Worm (Caenorhabditis elegans) whole organism, L3 larva: Measurements from ENCODE around the gene pnp-1.
A peak's percentile ranks its signal among the peaks of the same experiment; 100 is the strongest.

Experiments
- R02D3.7 ChIP-seq: fragments of 150-350 bp; optimal IDR thresholded peaks from 2 replicates; lab custom pipeline; 2014; ENCODE audit warnings: missing biosample characterization, missing genetic modification characterization
- ZK546.5 ChIP-seq: sonication (generic microtip); optimal IDR thresholded peaks from 2 replicates; lab custom pipeline; 2017; ENCODE audit warnings: missing biosample characterization, missing genetic modification characterization
- aly-2 ChIP-seq: fragments of 150-350 bp; optimal IDR thresholded peaks from 2 replicates; lab custom pipeline; 2014; ENCODE audit warnings: missing biosample characterization, missing genetic modification characterization
- ama-1 ChIP-seq: fragments of 150-350 bp; optimal IDR thresholded peaks from 2 replicates; lab custom pipeline; 2018
- ceh-16 ChIP-seq: sonication (generic microtip); optimal IDR thresholded peaks from 2 replicates; lab custom pipeline; 2017; ENCODE audit warnings: missing biosample characterization, missing genetic modification characterization
- ceh-28 ChIP-seq: fragments of 150-350 bp; optimal IDR thresholded peaks from 2 replicates; lab custom pipeline; 2014; ENCODE audit warnings: missing biosample characterization, missing genetic modification reagents, missing genetic modification characterization
- ceh-82 ChIP-seq: fragments of 150-350 bp; optimal IDR thresholded peaks from 2 replicates; lab custom pipeline; 2014; ENCODE audit warnings: missing biosample characterization, missing genetic modification characterization
- ceh-9 ChIP-seq: sonication (generic microtip); optimal IDR thresholded peaks from 2 replicates; lab custom pipeline; 2018; ENCODE audit warnings: missing biosample characterization, missing genetic modification characterization
- elt-1 ChIP-seq: fragments of 150-350 bp; optimal IDR thresholded peaks from 2 replicates; lab custom pipeline; 2014; ENCODE audit warnings: missing biosample characterization, missing genetic modification characterization
- elt-2 ChIP-seq: sonication (generic microtip); optimal IDR thresholded peaks from 2 replicates; lab custom pipeline; 2016; ENCODE audit warnings: missing genetic modification reagents, mild to moderate bottlenecking, missing genetic modification characterization, missing compliant biosample characterization
- elt-3 ChIP-seq, 3 experiments: fragments of 150-350 bp in 1 of 3; sonication (generic microtip) in 2 of 3; optimal IDR thresholded peaks; 2 replicates in 2 of 3; 4 replicates in 1 of 3; lab custom pipeline; 2014 to 2017; ENCODE audit warnings: missing biosample characterization in 3 of 3, missing genetic modification characterization in 3 of 3
- fkh-10 ChIP-seq: sonication (generic microtip); optimal IDR thresholded peaks from 2 replicates; lab custom pipeline; 2017; ENCODE audit warnings: missing biosample characterization, missing genetic modification reagents, missing genetic modification characterization
- fkh-2 ChIP-seq: fragments of 150-350 bp; optimal IDR thresholded peaks from 2 replicates; lab custom pipeline; 2014; ENCODE audit warnings: missing biosample characterization, missing genetic modification reagents, missing genetic modification characterization
- jun-1 ChIP-seq: fragments of 150-350 bp; optimal IDR thresholded peaks from 2 replicates; lab custom pipeline; 2014; ENCODE audit warnings: missing biosample characterization, missing genetic modification reagents, missing genetic modification characterization
- lin-15B ChIP-seq: fragments of 150-350 bp; optimal IDR thresholded peaks from 2 replicates; lab custom pipeline; 2014; ENCODE audit warnings: missing biosample characterization, missing genetic modification characterization
- lin-39 ChIP-seq: fragments of 150-350 bp; optimal IDR thresholded peaks from 2 replicates; lab custom pipeline; 2018; ENCODE audit warnings: missing biosample characterization, missing genetic modification reagents, missing genetic modification characterization
- lsy-12 ChIP-seq: sonication (generic microtip); optimal IDR thresholded peaks from 2 replicates; lab custom pipeline; 2016; ENCODE audit warnings: mild to moderate bottlenecking, missing genetic modification characterization, missing compliant biosample characterization
- mdl-1 ChIP-seq: fragments of 150-350 bp; optimal IDR thresholded peaks from 2 replicates; lab custom pipeline; 2014; ENCODE audit warnings: missing biosample characterization, missing genetic modification characterization
- mml-1 ChIP-seq: fragments of 150-350 bp; sonication (generic microtip); optimal IDR thresholded peaks from 3 replicates; lab custom pipeline; 2014; ENCODE audit warnings: missing biosample characterization, missing genetic modification characterization
- nfya-1 ChIP-seq: sonication (generic microtip); optimal IDR thresholded peaks from 2 replicates; lab custom pipeline; 2017; ENCODE audit warnings: missing genetic modification characterization, mild to moderate bottlenecking, missing compliant biosample characterization, antibody characterized with exemption, moderate library complexity; ENCODE audit not compliant: insufficient read depth
- nhr-12 ChIP-seq: fragments of 150-350 bp; optimal IDR thresholded peaks from 2 replicates; lab custom pipeline; 2014; ENCODE audit warnings: missing biosample characterization, missing genetic modification characterization
- nhr-23 ChIP-seq: fragments of 150-350 bp; optimal IDR thresholded peaks from 2 replicates; lab custom pipeline; 2014; ENCODE audit warnings: missing biosample characterization, missing genetic modification reagents, missing genetic modification characterization
- nhr-237 ChIP-seq: fragments of 150-350 bp; optimal IDR thresholded peaks from 2 replicates; lab custom pipeline; 2014; ENCODE audit warnings: missing biosample characterization, missing genetic modification characterization
- nhr-25 ChIP-seq: sonication (generic microtip); optimal IDR thresholded peaks from 2 replicates; lab custom pipeline; 2017; ENCODE audit warnings: missing biosample characterization, missing genetic modification characterization
- nhr-28 ChIP-seq: fragments of 150-350 bp; optimal IDR thresholded peaks from 2 replicates; lab custom pipeline; 2014; ENCODE audit warnings: missing biosample characterization, missing genetic modification characterization
- nhr-43 ChIP-seq: sonication (generic microtip); optimal IDR thresholded peaks from 2 replicates; lab custom pipeline; 2016; ENCODE audit warnings: mild to moderate bottlenecking, missing genetic modification characterization, missing compliant biosample characterization; ENCODE audit not compliant: poor library complexity, severe bottlenecking
- nhr-67 ChIP-seq: fragments of 150-350 bp; optimal IDR thresholded peaks from 2 replicates; lab custom pipeline; 2014; ENCODE audit warnings: missing biosample characterization, missing genetic modification characterization
- nhr-77 ChIP-seq: fragments of 150-350 bp; optimal IDR thresholded peaks from 2 replicates; lab custom pipeline; 2014; ENCODE audit warnings: missing biosample characterization, missing genetic modification characterization
- pha-4 ChIP-seq: fragments of 150-350 bp; optimal IDR thresholded peaks from 2 replicates; lab custom pipeline; 2014; ENCODE audit warnings: missing biosample characterization, missing genetic modification reagents, missing genetic modification characterization
- pqm-1 ChIP-seq: fragments of 150-350 bp; optimal IDR thresholded peaks from 2 replicates; lab custom pipeline; 2017; ENCODE audit warnings: missing biosample characterization, missing genetic modification characterization, inconsistent platforms
- sea-2 ChIP-seq: fragments of 150-350 bp; sonication (generic microtip); optimal IDR thresholded peaks from 4 replicates; lab custom pipeline; 2014; ENCODE audit warnings: missing biosample characterization, missing genetic modification reagents, missing genetic modification characterization
- tbx-2 ChIP-seq: sonication (generic microtip); optimal IDR thresholded peaks from 2 replicates; lab custom pipeline; 2016; ENCODE audit warnings: mild to moderate bottlenecking, missing genetic modification characterization, missing compliant biosample characterization
- unc-39 ChIP-seq: sonication (generic microtip); optimal IDR thresholded peaks from 4 replicates; lab custom pipeline; 2017; ENCODE audit warnings: missing biosample characterization, missing genetic modification characterization
- zag-1 ChIP-seq: fragments of 150-350 bp; optimal IDR thresholded peaks from 2 replicates; lab custom pipeline; 2014; ENCODE audit warnings: missing biosample characterization, missing genetic modification characterization
- ztf-11 ChIP-seq: fragments of 150-350 bp; optimal IDR thresholded peaks from 2 replicates; lab custom pipeline; 2014; ENCODE audit warnings: missing biosample characterization, missing genetic modification characterization
- ztf-4 ChIP-seq: fragments of 150-350 bp; optimal IDR thresholded peaks from 2 replicates; lab custom pipeline; 2014; ENCODE audit warnings: missing biosample characterization, missing genetic modification characterization

pnp-1 gene

DNA sequence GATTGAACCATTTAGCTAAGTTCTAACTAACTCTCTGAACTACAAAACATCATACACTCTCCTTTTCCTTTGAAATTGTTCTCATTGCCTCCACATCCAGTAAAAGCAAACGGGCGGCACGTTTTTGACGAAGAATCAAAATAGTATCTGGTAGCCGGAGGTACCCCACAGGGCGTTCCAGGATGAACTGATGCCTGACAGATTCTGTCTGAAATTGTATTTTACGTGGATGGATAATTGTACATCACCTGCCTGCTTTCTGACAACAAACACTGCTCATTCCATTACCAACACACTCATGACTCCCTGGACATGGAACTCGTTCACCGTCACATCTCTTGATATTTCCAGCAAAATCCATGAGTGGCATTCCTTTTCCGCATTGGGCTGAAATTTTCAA is 7.7 kb downstream of the pnp-1 start:
- TF ChIP-seq unc-39 (tag; lab: Kevin White, UChicago) (no peak), lsy-12 (no peak), nhr-28 (tag; lab: Kevin White, UChicago) (no peak), zag-1 (tag; lab: Kevin White, UChicago) (no peak), nhr-77 (tag; lab: Kevin White, UChicago) (no peak), sea-2 (GFP tag; lab: Kevin White, UChicago) (no peak), jun-1 (tag; lab: Kevin White, UChicago) (no peak), nhr-25 (tag; lab: Kevin White, UChicago) (no peak), ceh-16 (tag; lab: Kevin White, UChicago) (no peak), nfya-1 (no peak), ZK546.5 (tag; lab: Kevin White, UChicago) (no peak), ama-1 (lab: Kevin White, UChicago) (no peak), lin-15B (no peak), elt-2 (tag; lab: Kevin White, UChicago) (no peak), elt-1 (no peak), nhr-237 (tag; lab: Kevin White, UChicago) (no peak), ceh-82 (tag; lab: Kevin White, UChicago) (no peak), lin-39 (no peak), ceh-9 (tag; lab: Kevin White, UChicago) (no peak)

DNA sequence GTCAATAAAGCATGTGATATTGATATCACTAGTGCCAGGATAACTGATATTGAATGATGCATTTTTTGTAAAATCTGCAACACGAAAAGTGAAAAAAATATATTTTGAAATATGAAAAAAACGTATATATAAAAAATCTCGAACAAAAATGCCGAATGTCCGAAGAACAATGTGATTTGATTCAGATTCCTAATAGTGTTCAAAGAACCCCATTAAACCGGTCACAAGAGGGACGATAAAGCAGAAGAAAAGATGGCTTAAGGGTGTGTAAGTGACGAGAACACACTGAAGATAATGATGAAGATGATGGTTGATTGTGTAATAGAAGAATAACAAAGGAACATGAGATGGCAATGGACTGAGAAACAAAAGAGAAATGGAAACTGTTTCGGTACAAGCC is 10.1 kb downstream of the pnp-1 start, which contains the start of gene T21D12.14:
T21D12.14 (minus strand) TSS at position 101 of the 400 bp plus-strand sequence.
- TF ChIP-seq nhr-23 (tag; lab: Kevin White, UChicago) = no peak
- peak; percentile 1 for TF ChIP-seq nhr-25 (tag; lab: Kevin White, UChicago)

DNA sequence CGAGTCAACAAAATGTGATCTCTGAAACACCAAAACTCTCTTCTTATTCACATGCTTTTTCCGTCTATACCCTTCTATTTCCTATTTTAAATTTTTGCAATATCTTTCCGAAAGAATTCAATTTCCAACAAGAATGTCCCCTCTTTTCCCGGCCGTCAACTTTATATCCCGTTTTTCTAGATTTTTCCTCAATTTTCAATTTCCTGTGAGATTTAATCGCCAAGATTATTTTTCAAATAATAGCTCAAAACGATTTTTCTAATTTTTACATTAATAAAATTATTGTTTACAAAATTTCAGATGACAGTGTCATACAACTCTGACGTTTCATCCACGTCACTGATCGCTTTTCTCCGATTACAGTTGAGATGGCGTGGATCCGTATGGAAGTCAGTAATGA is 14.8 kb downstream of the pnp-1 start, which contains the start of gene best-19:
best-19 (plus strand) TSS at position 301 of the 400 bp plus-strand sequence.
- TF ChIP-seq fkh-10 (GFP tag; lab: Kevin White, UChicago) (peak; percentile 41), elt-2 (tag; lab: Kevin White, UChicago) (no peak)
- TF ChIP-seq, all 47 proteins: peak for 1

- TF ChIP-seq pha-4 (tag; lab: Kevin White, UChicago) (peak; percentile 35), unc-39 (tag; lab: Kevin White, UChicago) (no peak)
- TF ChIP-seq, all 47 proteins: peak for 1
Observed at ce11 chrIV:282008-282407, 16.1 kb downstream of the pnp-1 start.

- TF ChIP-seq aly-2 (tag; lab: Kevin White, UChicago) = no peak
- TF ChIP-seq zag-1 (tag; lab: Kevin White, UChicago) = no peak
- TF ChIP-seq fkh-10 (GFP tag; lab: Kevin White, UChicago) = no peak
- TF ChIP-seq nhr-25 (tag; lab: Kevin White, UChicago) = no peak
- no peak for TF ChIP-seq ztf-11 (tag; lab: Kevin White, UChicago)
- no peak for TF ChIP-seq lsy-12
- no peak for TF ChIP-seq mml-1 (tag; lab: Kevin White, UChicago)
- no peak for TF ChIP-seq nhr-12
Observed at ce11 chrIV:278284-278683, 19.8 kb downstream of the pnp-1 start.

DNA sequence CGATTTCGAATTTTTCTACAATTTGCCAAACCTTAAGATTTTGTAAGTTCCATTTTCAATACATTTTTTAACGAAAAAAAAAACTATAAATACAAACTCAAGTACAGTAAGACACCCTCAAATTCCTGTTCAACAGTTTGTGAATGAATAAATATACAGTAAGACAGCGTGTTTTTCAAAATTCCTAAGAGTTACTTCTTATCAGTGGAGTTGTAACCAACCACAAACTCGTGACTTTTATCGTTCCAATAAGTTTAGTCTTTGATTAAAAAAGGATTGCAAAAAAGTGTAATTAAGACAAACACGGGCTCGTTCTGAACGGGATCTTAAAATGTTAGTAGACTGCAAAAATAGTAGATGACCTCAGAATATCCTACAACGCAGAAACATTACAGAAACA is 23.0 kb downstream of the pnp-1 start:
- peak; percentile 30 for TF ChIP-seq pha-4 (tag; lab: Kevin White, UChicago)
- TF ChIP-seq mdl-1 = no peak
- TF ChIP-seq pqm-1 (tag; lab: Kevin White, UChicago) = peak; percentile 68
- no peak for TF ChIP-seq tbx-2 (tag; lab: Kevin White, UChicago)
- peak; percentile 62 for TF ChIP-seq elt-2 (tag; lab: Kevin White, UChicago)

DNA sequence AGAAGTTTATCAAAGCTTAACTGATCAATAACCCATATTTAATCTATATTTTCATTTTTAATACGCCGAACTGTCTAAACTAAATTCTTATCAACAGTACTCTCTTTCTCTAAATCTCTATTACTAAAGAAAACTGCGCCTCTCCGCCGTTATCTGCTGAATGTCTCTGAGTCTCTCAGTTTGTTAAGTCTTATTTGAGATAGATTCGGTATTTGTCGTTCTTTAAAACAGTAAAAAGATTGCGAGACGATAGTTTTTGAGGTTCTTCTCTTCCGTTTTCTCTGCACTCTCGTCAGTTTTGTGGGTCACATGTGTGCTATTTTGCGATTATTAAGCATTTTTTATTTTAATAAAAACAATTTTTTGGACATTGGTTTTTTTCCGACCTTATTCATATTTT is 23.9 kb downstream of the pnp-1 start, which contains the start of gene sma-10:
sma-10 (plus strand) TSS at position 236 of the 400 bp plus-strand sequence.
- TF ChIP-seq zag-1 (tag; lab: Kevin White, UChicago) = no peak
- no peak for TF ChIP-seq R02D3.7 (tag; lab: Kevin White, UChicago)
- TF ChIP-seq nhr-67 = no peak
- TF ChIP-seq elt-2 (tag; lab: Kevin White, UChicago) = peak; percentile 97
- peak in 2 of 3 experiments; percentile 17 to 58 for TF ChIP-seq elt-3 (tag; optimal IDR thresholded peaks at IDR 0.05; lab: Kevin White, UChicago)
- peak; percentile 29 for TF ChIP-seq nfya-1
- TF ChIP-seq fkh-2 (tag; lab: Kevin White, UChicago) = no peak
- TF ChIP-seq ceh-28 (tag; lab: Kevin White, UChicago) = peak; percentile 65
- peak; percentile 82 for TF ChIP-seq jun-1 (tag; lab: Kevin White, UChicago)
- no peak for TF ChIP-seq lsy-12
- TF ChIP-seq sea-2 (GFP tag; lab: Kevin White, UChicago) = no peak
- TF ChIP-seq nhr-77 (tag; lab: Kevin White, UChicago) = no peak
- no peak for TF ChIP-seq nhr-12
- TF ChIP-seq pha-4 (tag; lab: Kevin White, UChicago) = peak; percentile 82
- peak; percentile 0 for TF ChIP-seq nhr-43 (tag; lab: Kevin White, UChicago)
- no peak for TF ChIP-seq ceh-16 (tag; lab: Kevin White, UChicago)
- TF ChIP-seq ztf-11 (tag; lab: Kevin White, UChicago) = no peak
- TF ChIP-seq nhr-23 (tag; lab: Kevin White, UChicago) = peak; percentile 76
- peak; percentile 98 for TF ChIP-seq pqm-1 (tag; lab: Kevin White, UChicago)
- TF ChIP-seq ztf-4 (tag; lab: Kevin White, UChicago) = no peak
